Fruit fly (Drosophila melanogaster): ENCODE results near the gene Zip99C.

Gene Zip99C

dm6 chr3R:29875830-29876229, 7.1 kb upstream of the Zip99C start:
- no peak for TF ChIP-seq CG5204 (GFP tag; optimal IDR thresholded peaks at IDR 0.05)
- no peak for TF ChIP-seq Mnt (GFP tag; optimal IDR thresholded peaks at IDR 0.05)
- no peak for TF ChIP-seq Hr96 (GFP tag; optimal IDR thresholded peaks at IDR 0.05)
- TF ChIP-seq kay (GFP tag; ENCODE audit: borderline replicate concordance), result peak; percentile 57
- TF ChIP-seq CG12768 (GFP tag; optimal IDR thresholded peaks at IDR 0.05), result no peak
- TF ChIP-seq Crg-1 (GFP tag; optimal IDR thresholded peaks at IDR 0.05), result no peak
- TF ChIP-seq CG14711 (tag; optimal IDR thresholded peaks at IDR 0.05), result peak; percentile 6
- TF ChIP-seq tj (GFP tag; optimal IDR thresholded peaks at IDR 0.05), result no peak
- TF ChIP-seq pad (GFP tag; optimal IDR thresholded peaks at IDR 0.05), result no peak
- TF ChIP-seq cic (GFP tag; optimal IDR thresholded peaks at IDR 0.05), result no peak
- no peak for TF ChIP-seq CG33017 (tag; optimal IDR thresholded peaks at IDR 0.05)
- no peak for TF ChIP-seq CG7045 (GFP tag; optimal IDR thresholded peaks at IDR 0.05)
- peak; percentile 16 for TF ChIP-seq bab1 (GFP tag; optimal IDR thresholded peaks at IDR 0.05)
- no peak for TF ChIP-seq Clk (GFP tag; optimal IDR thresholded peaks at IDR 0.05)
- no peak for TF ChIP-seq cnc (optimal IDR thresholded peaks at IDR 0.05)
- TF ChIP-seq CG11617 (GFP tag; optimal IDR thresholded peaks at IDR 0.05), result peak; percentile 16
- peak; percentile 18 for TF ChIP-seq CG7101 (tag; optimal IDR thresholded peaks at IDR 0.05)
- TF ChIP-seq ovo (GFP tag; optimal IDR thresholded peaks at IDR 0.05), result no peak
- no peak for TF ChIP-seq toe (GFP tag; optimal IDR thresholded peaks at IDR 0.05)
- no peak for TF ChIP-seq CG1620 (GFP tag; optimal IDR thresholded peaks at IDR 0.05)

DNA sequence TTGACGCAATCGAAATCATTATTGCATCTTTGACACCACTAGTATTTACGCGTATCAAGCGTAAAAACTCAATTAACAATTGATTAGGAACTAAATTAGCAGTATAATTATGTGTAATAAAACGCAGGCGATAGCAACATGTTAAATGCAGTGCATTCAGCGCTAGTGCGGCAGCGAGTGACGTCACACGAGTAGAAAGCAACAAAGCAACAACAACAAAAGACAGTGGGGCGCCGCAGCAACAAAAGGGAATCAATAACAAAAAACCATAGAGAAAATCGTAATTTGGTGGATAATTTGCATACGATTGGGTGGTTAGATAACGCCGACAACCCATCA, 624 bp upstream of the Zip99C start, which contains the start of gene CG34133:
Gene CG34133, plus strand, starts transcription at position 16 of the 339 bp plus-strand sequence.
- no peak for TF ChIP-seq Crg-1 (GFP tag; optimal IDR thresholded peaks at IDR 0.05)
- TF ChIP-seq CG11617 (GFP tag; optimal IDR thresholded peaks at IDR 0.05), result no peak

DNA sequence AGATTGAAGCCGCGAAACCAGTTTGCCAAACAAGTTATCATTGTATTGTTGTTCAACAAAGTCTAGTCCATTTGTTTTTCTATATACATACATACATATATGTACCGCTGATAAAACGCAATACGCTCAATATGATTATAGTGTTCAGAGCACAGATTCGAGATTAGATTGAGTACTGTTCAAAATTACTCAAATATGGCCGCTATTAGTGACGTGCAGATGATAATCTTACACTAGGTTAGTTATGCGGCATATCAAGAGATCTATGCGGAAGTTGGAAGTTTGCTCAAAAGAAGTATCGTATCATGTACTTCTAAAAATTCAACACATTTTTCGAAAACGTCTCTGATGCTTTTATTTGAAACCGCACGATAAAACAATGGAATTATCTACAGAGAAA, 800 bp downstream of the Zip99C start:
- TF ChIP-seq pad (GFP tag; optimal IDR thresholded peaks at IDR 0.05) (no peak), cnc (optimal IDR thresholded peaks at IDR 0.05) (no peak), CG1620 (GFP tag; optimal IDR thresholded peaks at IDR 0.05) (no peak), CG12768 (GFP tag; optimal IDR thresholded peaks at IDR 0.05) (no peak), Clk (GFP tag; optimal IDR thresholded peaks at IDR 0.05) (no peak), CG7045 (GFP tag; optimal IDR thresholded peaks at IDR 0.05) (no peak), CG14711 (tag; optimal IDR thresholded peaks at IDR 0.05) (no peak), ovo (GFP tag; optimal IDR thresholded peaks at IDR 0.05) (no peak), bab1 (GFP tag; optimal IDR thresholded peaks at IDR 0.05) (no peak), CG33017 (tag; optimal IDR thresholded peaks at IDR 0.05) (no peak)

DNA sequence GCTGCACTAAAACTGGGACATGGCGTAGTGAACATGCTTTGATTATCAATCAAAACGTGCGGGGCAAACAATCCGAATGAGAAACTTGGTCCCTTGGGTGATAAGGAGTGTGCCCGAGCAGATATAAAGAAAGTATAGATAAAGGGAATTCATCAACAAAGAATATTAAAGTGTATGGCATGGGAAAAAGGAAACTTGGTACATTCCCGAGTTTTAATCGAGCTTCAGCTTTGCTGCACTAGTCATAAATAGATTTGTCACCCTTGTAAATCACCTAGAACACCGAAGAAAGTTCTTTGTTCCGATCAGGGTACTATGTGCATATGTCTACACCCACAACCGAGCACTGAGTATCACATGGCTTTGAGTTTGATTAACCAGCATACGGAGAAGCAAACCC, 1.2 kb downstream of the Zip99C start:
- TF ChIP-seq Mnt (GFP tag; optimal IDR thresholded peaks at IDR 0.05) (peak; percentile 7), kay (GFP tag; ENCODE audit: borderline replicate concordance) (no peak), bab1 (GFP tag; optimal IDR thresholded peaks at IDR 0.05) (no peak), cnc (optimal IDR thresholded peaks at IDR 0.05) (no peak), Clk (GFP tag; optimal IDR thresholded peaks at IDR 0.05) (no peak), cic (GFP tag; optimal IDR thresholded peaks at IDR 0.05) (peak; percentile 26), CG14711 (tag; optimal IDR thresholded peaks at IDR 0.05) (no peak)

- no peak for TF ChIP-seq pad (GFP tag; optimal IDR thresholded peaks at IDR 0.05)
- no peak for TF ChIP-seq Clk (GFP tag; optimal IDR thresholded peaks at IDR 0.05)
- TF ChIP-seq CG12768 (GFP tag; optimal IDR thresholded peaks at IDR 0.05), result no peak
- no peak for TF ChIP-seq CG1620 (GFP tag; optimal IDR thresholded peaks at IDR 0.05)
- no peak for TF ChIP-seq CG33017 (tag; optimal IDR thresholded peaks at IDR 0.05)
- no peak for TF ChIP-seq CG11617 (GFP tag; optimal IDR thresholded peaks at IDR 0.05)
- no peak for TF ChIP-seq CG14711 (tag; optimal IDR thresholded peaks at IDR 0.05)
- TF ChIP-seq CG7101 (tag; optimal IDR thresholded peaks at IDR 0.05), result no peak
- no peak for TF ChIP-seq cnc (optimal IDR thresholded peaks at IDR 0.05)
- no peak for TF ChIP-seq toe (GFP tag; optimal IDR thresholded peaks at IDR 0.05)
- TF ChIP-seq tj (GFP tag; optimal IDR thresholded peaks at IDR 0.05), result no peak
- TF ChIP-seq Mnt (GFP tag; optimal IDR thresholded peaks at IDR 0.05), result no peak
Measured at dm6 chr3R:29866706-29867105, 2.0 kb downstream of the Zip99C start.

- no peak for TF ChIP-seq Hr96 (GFP tag; optimal IDR thresholded peaks at IDR 0.05)
- TF ChIP-seq ovo (GFP tag; optimal IDR thresholded peaks at IDR 0.05), result no peak
Measured at dm6 chr3R:29862795-29863194, 5.9 kb downstream of the Zip99C start.

DNA sequence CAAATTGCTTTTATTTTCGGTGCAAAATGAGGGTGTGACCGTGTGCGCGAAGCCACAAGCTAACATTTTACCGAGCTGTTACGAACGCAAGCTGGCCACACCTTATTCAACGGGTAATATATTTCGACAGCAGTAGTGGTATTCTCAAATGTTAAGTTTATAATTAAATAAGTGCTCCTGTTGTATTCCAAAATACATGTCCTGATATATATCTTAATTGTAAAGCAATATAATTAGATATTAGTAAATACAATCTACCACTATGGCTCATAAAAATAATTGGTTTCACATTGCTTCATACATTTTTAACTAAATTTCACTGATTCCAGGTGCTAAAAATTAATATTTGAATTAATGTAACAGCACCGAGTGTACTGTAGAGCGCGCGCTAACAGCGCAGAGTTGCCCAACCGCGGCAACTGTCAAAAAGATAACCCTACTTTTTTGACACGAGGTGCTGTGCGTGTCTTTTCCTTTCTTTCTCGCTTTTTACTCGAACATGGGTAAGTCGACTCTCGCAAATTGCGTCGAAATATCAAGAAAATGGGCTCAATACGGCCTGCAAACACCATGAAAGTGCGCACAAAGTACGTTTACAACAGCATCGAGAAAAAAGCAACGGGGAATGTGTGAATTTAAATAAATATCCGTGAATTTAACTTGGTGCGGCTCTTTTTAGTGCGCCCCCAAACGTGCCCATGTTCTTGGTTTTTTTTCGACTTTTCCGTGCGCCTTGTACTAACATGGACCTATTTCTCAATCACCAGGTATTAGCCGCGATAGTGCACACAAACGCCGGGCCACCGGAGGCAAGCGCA, 7.1 kb downstream of the Zip99C start, which contains the start of the genes CG15514 and RpS8:
Gene CG15514, minus strand, starts transcription at position 63 of the 818 bp plus-strand sequence.
Gene RpS8, plus strand, starts transcription at position 151 of the 818 bp plus-strand sequence.
- TF ChIP-seq ovo (GFP tag; optimal IDR thresholded peaks at IDR 0.05), result peak; percentile 70
- TF ChIP-seq Clk (GFP tag; optimal IDR thresholded peaks at IDR 0.05), result peak; percentile 6
- TF ChIP-seq CG33017 (tag; optimal IDR thresholded peaks at IDR 0.05), result peak; percentile 79
- TF ChIP-seq bab1 (GFP tag; optimal IDR thresholded peaks at IDR 0.05), result peak; percentile 51
- TF ChIP-seq cnc (optimal IDR thresholded peaks at IDR 0.05), result no peak
- TF ChIP-seq Hr96 (GFP tag; optimal IDR thresholded peaks at IDR 0.05), result no peak
- peak; percentile 77 for TF ChIP-seq CG7101 (tag; optimal IDR thresholded peaks at IDR 0.05)
- peak; percentile 38 for TF ChIP-seq tj (GFP tag; optimal IDR thresholded peaks at IDR 0.05)
- TF ChIP-seq Mnt (GFP tag; optimal IDR thresholded peaks at IDR 0.05), result peak; percentile 90
- no peak for TF ChIP-seq CG5204 (GFP tag; optimal IDR thresholded peaks at IDR 0.05)
- TF ChIP-seq cic (GFP tag; optimal IDR thresholded peaks at IDR 0.05), result peak; percentile 4
- peak; percentile 41 for TF ChIP-seq CG1620 (GFP tag; optimal IDR thresholded peaks at IDR 0.05)
- TF ChIP-seq CG7045 (GFP tag; optimal IDR thresholded peaks at IDR 0.05), result peak; percentile 66
- TF ChIP-seq toe (GFP tag; optimal IDR thresholded peaks at IDR 0.05), result no peak
- no peak for TF ChIP-seq kay (GFP tag; ENCODE audit: borderline replicate concordance)
- peak; percentile 63 for TF ChIP-seq CG12768 (GFP tag; optimal IDR thresholded peaks at IDR 0.05)
- peak; percentile 57 for TF ChIP-seq Crg-1 (GFP tag; optimal IDR thresholded peaks at IDR 0.05)
- peak; percentile 85 for TF ChIP-seq CG11617 (GFP tag; optimal IDR thresholded peaks at IDR 0.05)
- peak; percentile 70 for TF ChIP-seq pad (GFP tag; optimal IDR thresholded peaks at IDR 0.05)
- peak; percentile 41 for TF ChIP-seq CG14711 (tag; optimal IDR thresholded peaks at IDR 0.05)
